Worm (Caenorhabditis elegans) whole organism, late embryonic: ENCODE data around the gene Y38H6C.4.

Experiments used
- C08G9.2 ChIP-seq: sonication (generic microtip); optimal IDR thresholded peaks from 2 replicates; lab custom pipeline; 2016; ENCODE audit warnings: mild to moderate bottlenecking, missing genetic modification characterization, moderate library complexity, missing compliant biosample characterization
- C38D4.7 ChIP-seq: fragments of 200-800 bp; sonication (Bioruptor generic); optimal IDR thresholded peaks from 2 replicates; lab custom pipeline; 2018; ENCODE audit warnings: mild to moderate bottlenecking, missing genetic modification characterization, moderate library complexity, missing compliant biosample characterization
- F13H6.1 ChIP-seq: sonication (generic microtip); optimal IDR thresholded peaks from 2 replicates; lab custom pipeline; 2016; ENCODE audit warnings: missing genetic modification characterization, missing compliant biosample characterization
- K09A11.1 ChIP-seq: sonication (generic microtip); optimal IDR thresholded peaks from 2 replicates; lab custom pipeline; 2017; ENCODE audit warnings: antibody characterized with exemption, mild to moderate bottlenecking, missing genetic modification characterization, missing compliant biosample characterization; ENCODE audit not compliant: insufficient read depth
- ahr-1 ChIP-seq: sonication (generic microtip); optimal IDR thresholded peaks from 2 replicates; lab custom pipeline; 2016; ENCODE audit warnings: missing genetic modification characterization, missing compliant biosample characterization
- ceh-14 ChIP-seq: sonication (generic microtip); optimal IDR thresholded peaks from 2 replicates; lab custom pipeline; 2016; ENCODE audit warnings: missing genotype, missing genetic modification characterization, missing compliant biosample characterization
- ceh-18 ChIP-seq: sonication (generic microtip); optimal IDR thresholded peaks from 2 replicates; lab custom pipeline; 2016; ENCODE audit warnings: missing genetic modification characterization, missing compliant biosample characterization
- ceh-19 ChIP-seq: fragments of 200-800 bp; sonication (Bioruptor generic); optimal IDR thresholded peaks from 2 replicates; lab custom pipeline; 2018; ENCODE audit warnings: mild to moderate bottlenecking, missing genetic modification characterization, missing compliant biosample characterization
- ceh-2 ChIP-seq: sonication (generic microtip); optimal IDR thresholded peaks from 2 replicates; lab custom pipeline; 2016; ENCODE audit warnings: missing genotype, missing genetic modification characterization, missing compliant biosample characterization
- ceh-22 ChIP-seq: sonication (generic microtip); optimal IDR thresholded peaks from 2 replicates; lab custom pipeline; 2017; ENCODE audit warnings: missing biosample characterization, missing genetic modification characterization
- ceh-24 ChIP-seq: sonication (generic microtip); optimal IDR thresholded peaks from 2 replicates; lab custom pipeline; 2016; ENCODE audit warnings: mild to moderate bottlenecking, missing genetic modification characterization, missing compliant biosample characterization
- ceh-30 ChIP-seq: fragments of 150-350 bp; optimal IDR thresholded peaks from 2 replicates; lab custom pipeline; 2014; ENCODE audit warnings: missing biosample characterization, missing genetic modification characterization
- ceh-31 ChIP-seq: sonication (generic microtip); optimal IDR thresholded peaks from 2 replicates; lab custom pipeline; 2016; ENCODE audit warnings: missing genetic modification characterization, missing compliant biosample characterization
- ceh-34 ChIP-seq: sonication (generic microtip); optimal IDR thresholded peaks from 2 replicates; lab custom pipeline; 2016; ENCODE audit warnings: mild to moderate bottlenecking, missing genetic modification characterization, missing compliant biosample characterization
- ceh-45 ChIP-seq: fragments of 200-800 bp; sonication (Bioruptor generic); IDR thresholded peaks from 2 replicates; pipeline ENCODE4 v1.3.6; 2022; ENCODE audit warnings: missing genetic modification reagents, missing genetic modification characterization, missing compliant biosample characterization
- ceh-6 ChIP-seq: fragments of 200-800 bp; sonication (Bioruptor generic); optimal IDR thresholded peaks from 2 replicates; lab custom pipeline; 2018; ENCODE audit warnings: mild to moderate bottlenecking, missing genetic modification characterization, missing compliant biosample characterization
- ceh-9 ChIP-seq: sonication (generic microtip); optimal IDR thresholded peaks from 2 replicates; lab custom pipeline; 2016; ENCODE audit warnings: mild to moderate bottlenecking, missing genetic modification characterization, inconsistent platforms, missing compliant biosample characterization
- dve-1 ChIP-seq: sonication (generic microtip); optimal IDR thresholded peaks from 2 replicates; lab custom pipeline; 2017; ENCODE audit warnings: antibody characterized with exemption, mild to moderate bottlenecking, missing genetic modification characterization, missing compliant biosample characterization
- fax-1 ChIP-seq: sonication (generic microtip); optimal IDR thresholded peaks from 2 replicates; lab custom pipeline; 2016; ENCODE audit warnings: missing genotype, missing genetic modification characterization, missing compliant biosample characterization
- hlh-13 ChIP-seq: fragments of 200-800 bp; sonication (Bioruptor generic); optimal IDR thresholded peaks from 2 replicates; lab custom pipeline; 2018; ENCODE audit warnings: mild to moderate bottlenecking, missing genetic modification characterization, missing compliant biosample characterization
- hlh-15 ChIP-seq: sonication (generic microtip); optimal IDR thresholded peaks from 2 replicates; lab custom pipeline; 2016; ENCODE audit warnings: missing genetic modification characterization, missing compliant biosample characterization
- hlh-30 ChIP-seq: sonication (generic microtip); optimal IDR thresholded peaks from 2 replicates; lab custom pipeline; 2017; ENCODE audit warnings: antibody characterized with exemption, missing genetic modification characterization, missing compliant biosample characterization; ENCODE audit not compliant: insufficient read depth
- madf-2 ChIP-seq: sonication (generic microtip); optimal IDR thresholded peaks from 2 replicates; lab custom pipeline; 2017; ENCODE audit warnings: missing genetic modification characterization, missing compliant biosample characterization
- mec-3 ChIP-seq: sonication (generic microtip); optimal IDR thresholded peaks from 2 replicates; lab custom pipeline; 2016; ENCODE audit warnings: borderline replicate concordance, missing genetic modification characterization, missing compliant biosample characterization
- nfya-1 ChIP-seq: sonication (generic microtip); optimal IDR thresholded peaks from 2 replicates; lab custom pipeline; 2017; ENCODE audit warnings: missing genetic modification characterization, mild to moderate bottlenecking, missing compliant biosample characterization, antibody characterized with exemption, moderate library complexity
- nhr-11 ChIP-seq: fragments of 150-350 bp; optimal IDR thresholded peaks from 2 replicates; lab custom pipeline; 2014; ENCODE audit warnings: missing biosample characterization, missing genetic modification characterization
- nhr-232 ChIP-seq: sonication (generic microtip); optimal IDR thresholded peaks from 2 replicates; lab custom pipeline; 2016; ENCODE audit warnings: missing genetic modification characterization, missing compliant biosample characterization
- pag-3 ChIP-seq: sonication (generic microtip); optimal IDR thresholded peaks from 2 replicates; lab custom pipeline; 2016; ENCODE audit warnings: missing compliant biosample characterization, missing genetic modification characterization, borderline replicate concordance
- pha-4 ChIP-seq: fragments of 150-350 bp; optimal IDR thresholded peaks from 2 replicates; lab custom pipeline; 2018; ENCODE audit warnings: missing biosample characterization, missing genetic modification reagents, missing genetic modification characterization
- ref-2 ChIP-seq: sonication (generic microtip); optimal IDR thresholded peaks from 2 replicates; lab custom pipeline; 2016; ENCODE audit warnings: missing genetic modification characterization, missing compliant biosample characterization
- sox-2 ChIP-seq: fragments of 200-800 bp; sonication (Bioruptor generic); IDR thresholded peaks from 2 replicates; pipeline ENCODE4 v1.3.6; 2022; ENCODE audit warnings: missing genetic modification reagents, missing genetic modification characterization, missing compliant biosample characterization
- ttx-3 ChIP-seq: sonication (generic microtip); optimal IDR thresholded peaks from 2 replicates; lab custom pipeline; 2016; ENCODE audit warnings: missing genetic modification reagents, missing genetic modification characterization, missing compliant biosample characterization
- unc-42 ChIP-seq: sonication (generic microtip); optimal IDR thresholded peaks from 2 replicates; lab custom pipeline; 2016; ENCODE audit warnings: missing genotype, missing genetic modification characterization, missing compliant biosample characterization

Gene Y38H6C.4

DNA sequence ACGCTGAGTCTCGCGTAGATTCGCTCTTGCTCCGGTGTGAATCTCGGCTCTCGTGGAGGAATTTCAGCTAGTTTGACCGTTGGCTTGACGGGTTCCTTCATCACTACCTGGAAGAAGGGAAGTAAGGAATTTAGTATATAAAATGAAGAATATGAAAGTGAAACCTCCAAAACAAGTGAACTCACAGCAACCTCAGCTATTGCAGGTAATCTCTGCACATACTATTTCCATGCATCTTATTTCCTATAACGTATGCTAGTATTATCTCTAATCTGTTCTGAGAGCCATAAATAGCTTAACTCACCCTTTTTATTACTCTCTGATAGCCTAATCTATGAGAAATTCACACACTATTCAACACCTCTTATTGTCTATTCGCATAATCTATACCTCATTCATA lies at the start of gene Y38H6C.4:
Gene Y38H6C.4 (minus strand): TSS at position 101 of the 400 bp plus-strand sequence.
- no peak for TF ChIP-seq unc-42 (tag; lab: Kevin White, UChicago)
- TF ChIP-seq mec-3 (tag; lab: Kevin White, UChicago), result no peak

DNA sequence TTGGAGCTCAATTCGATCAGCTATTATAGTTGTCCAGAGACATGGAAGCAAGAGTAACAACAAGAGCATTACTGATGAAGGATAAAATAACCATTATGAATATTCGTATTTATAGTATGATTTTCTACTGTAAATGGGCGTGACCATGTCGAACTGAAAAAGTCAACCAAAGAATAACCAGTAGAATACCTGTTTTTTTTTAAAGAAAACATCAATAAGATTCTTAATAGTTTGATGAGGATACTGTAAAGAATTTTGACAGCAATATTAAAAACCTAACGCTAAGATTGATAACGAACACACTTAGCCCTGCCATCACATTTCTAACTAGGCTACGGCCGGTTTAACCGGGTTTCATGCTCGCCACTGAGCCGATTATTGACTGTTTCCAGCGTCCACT lies 48.1 kb upstream of the Y38H6C.4 start, which contains the start of gene vmo-1:
Gene vmo-1 (minus strand): TSS at position 101 of the 400 bp plus-strand sequence.
- TF ChIP-seq ahr-1 (tag; lab: Kevin White, UChicago) (no peak), hlh-13 (GFP tag; lab: Kevin White, UChicago) (no peak), mec-3 (tag; lab: Kevin White, UChicago) (no peak), ceh-34 (tag; lab: Kevin White, UChicago) (no peak), ceh-30 (tag; lab: Kevin White, UChicago) (no peak), hlh-30 (tag; lab: Kevin White, UChicago) (no peak)

DNA sequence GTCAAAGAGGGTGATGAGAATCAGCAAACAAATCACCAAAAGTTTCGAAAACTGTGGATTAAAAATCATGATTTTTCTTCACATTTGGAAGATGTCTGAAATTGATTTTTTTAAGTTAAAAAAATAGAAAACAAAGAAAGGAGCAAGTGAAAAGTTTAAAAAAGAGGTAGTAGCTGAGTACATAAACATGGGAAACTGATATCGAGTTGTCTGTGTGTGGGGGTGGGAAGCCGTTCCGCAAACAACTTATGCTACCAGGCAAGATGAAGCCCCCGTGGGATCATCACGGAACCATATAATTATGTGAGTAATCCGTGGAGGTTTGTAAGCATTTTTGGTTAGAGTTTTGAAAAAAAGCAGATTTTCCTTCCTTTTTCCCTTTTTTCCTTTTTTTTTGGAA lies 46.2 kb upstream of the Y38H6C.4 start, which contains the start of gene Y38H6C.20:
Gene Y38H6C.20 (minus strand): TSS at position 101 of the 400 bp plus-strand sequence.
- TF ChIP-seq ceh-45 (GFP tag; lab: Robert Waterston, UW), result no peak
- no peak for TF ChIP-seq hlh-30 (tag; lab: Kevin White, UChicago)
- no peak for TF ChIP-seq fax-1 (tag; lab: Kevin White, UChicago)
- TF ChIP-seq ceh-19 (GFP tag; lab: Kevin White, UChicago), result no peak
- TF ChIP-seq ceh-18 (tag; lab: Kevin White, UChicago), result no peak
- no peak for TF ChIP-seq pha-4 (tag; lab: Kevin White, UChicago)
- TF ChIP-seq nhr-11 (tag; lab: Kevin White, UChicago), result no peak
- no peak for TF ChIP-seq hlh-13 (GFP tag; lab: Kevin White, UChicago)

DNA sequence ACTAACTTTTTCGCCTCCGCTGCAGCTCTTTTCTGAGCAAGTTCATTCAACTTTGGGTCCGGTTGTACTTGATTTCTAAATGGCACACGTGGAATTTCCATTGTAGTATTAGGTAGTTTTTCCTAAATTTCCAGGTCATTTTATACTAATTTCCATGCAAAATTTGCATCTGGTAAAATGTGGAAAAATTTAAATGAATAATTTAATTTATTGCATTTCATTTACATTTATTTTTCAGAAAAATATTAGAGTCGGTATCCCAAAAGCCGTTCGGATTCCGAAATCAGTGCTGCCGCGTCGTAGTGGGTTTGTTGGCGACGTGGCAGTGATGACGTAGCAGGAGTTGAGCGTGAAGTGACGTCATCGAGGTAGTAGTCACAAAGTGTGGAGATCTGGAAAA lies 42.2 kb upstream of the Y38H6C.4 start, which contains the start of gene Y38H6C.18:
Gene Y38H6C.18 (minus strand): TSS at position 101 of the 400 bp plus-strand sequence.
- no peak for TF ChIP-seq C08G9.2 (tag; lab: Kevin White, UChicago)
- TF ChIP-seq fax-1 (tag; lab: Kevin White, UChicago), result no peak
- no peak for TF ChIP-seq ttx-3 (tag; lab: Kevin White, UChicago)
- TF ChIP-seq sox-2 (GFP tag; lab: Robert Waterston, UW), result no peak
- no peak for TF ChIP-seq ceh-6 (GFP tag; lab: Kevin White, UChicago)
- TF ChIP-seq K09A11.1 (tag; lab: Kevin White, UChicago), result no peak
- TF ChIP-seq C38D4.7 (GFP tag; lab: Kevin White, UChicago), result no peak
- no peak for TF ChIP-seq pha-4 (tag; lab: Kevin White, UChicago)
- TF ChIP-seq ceh-19 (GFP tag; lab: Kevin White, UChicago), result no peak
- no peak for TF ChIP-seq F13H6.1 (tag; lab: Kevin White, UChicago)
- TF ChIP-seq ceh-2, result no peak
- TF ChIP-seq ref-2, result no peak
- TF ChIP-seq ceh-31, result no peak

DNA sequence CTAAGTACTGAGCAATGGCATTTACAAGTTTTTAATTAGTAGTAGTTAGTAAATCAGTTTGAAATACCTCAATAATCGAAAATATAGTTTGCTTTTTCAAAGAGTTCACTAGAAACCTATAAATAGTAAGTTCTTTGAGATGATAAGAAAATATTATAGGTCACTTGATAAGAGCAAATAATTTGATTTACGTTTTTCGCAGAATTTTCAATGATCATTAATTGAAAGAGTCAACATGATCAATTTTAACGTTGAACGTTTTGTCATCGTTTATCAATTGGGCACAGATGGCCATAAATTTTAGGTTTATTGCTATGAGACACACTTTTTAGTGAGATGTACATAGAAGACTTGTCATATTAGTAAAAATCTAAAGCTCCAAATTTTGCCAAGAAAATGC lies 40.8 kb upstream of the Y38H6C.4 start:
- TF ChIP-seq C38D4.7 (GFP tag; lab: Kevin White, UChicago) (no peak), ceh-6 (GFP tag; lab: Kevin White, UChicago) (no peak), ceh-14 (tag; lab: Kevin White, UChicago) (no peak), ceh-18 (tag; lab: Kevin White, UChicago) (no peak), ceh-9 (tag; lab: Kevin White, UChicago) (no peak), hlh-15 (tag; lab: Kevin White, UChicago) (no peak), pag-3 (tag; lab: Kevin White, UChicago) (no peak), dve-1 (tag; lab: Kevin White, UChicago) (no peak), nhr-232 (tag; lab: Kevin White, UChicago) (no peak), ceh-22 (no peak), hlh-30 (tag; lab: Kevin White, UChicago) (no peak), hlh-13 (GFP tag; lab: Kevin White, UChicago) (no peak), sox-2 (GFP tag; lab: Robert Waterston, UW) (no peak), madf-2 (no peak), ceh-34 (tag; lab: Kevin White, UChicago) (no peak), ceh-24 (tag; lab: Kevin White, UChicago) (no peak), nfya-1 (no peak)
- TF ChIP-seq, all 69 proteins: peak for 0
